Fruit fly (Drosophila melanogaster) whole organism, embryonic: ENCODE data around the gene lin-28.

Experiments used
- CG13775 ChIP-seq: fragments of 200-800 bp; sonication (Bioruptor generic); optimal IDR thresholded peaks from 3 replicates; lab custom pipeline; 2017; ENCODE audit warnings: missing biosample characterization, mild to moderate bottlenecking, missing genetic modification characterization
- CG4404 ChIP-seq: fragments of 200-800 bp; sonication (Bioruptor generic); IDR thresholded peaks from 2 replicates; pipeline ENCODE4 v1.3.6; 2022; ENCODE audit warnings: missing biosample characterization, missing genetic modification characterization
- CG6854 ChIP-seq: fragments of 200-800 bp; sonication (Bioruptor generic); optimal IDR thresholded peaks from 3 replicates; lab custom pipeline; 2017; ENCODE audit warnings: missing biosample characterization, mild to moderate bottlenecking, missing genetic modification characterization
- Ssrp ChIP-seq: fragments of 200-800 bp; sonication (Bioruptor generic); optimal IDR thresholded peaks from 2 replicates; lab custom pipeline; 2018; ENCODE audit warnings: missing biosample characterization, mild to moderate bottlenecking, missing genetic modification characterization, moderate library complexity
- cwo ChIP-seq: fragments of 200-800 bp; sonication (Bioruptor generic); optimal IDR thresholded peaks from 3 replicates; lab custom pipeline; 2017; ENCODE audit warnings: missing biosample characterization, missing genetic modification characterization, mild to moderate bottlenecking, moderate library complexity, missing genetic modification reagents
- vvl ChIP-seq: fragments of 200-800 bp; sonication (Bioruptor generic); IDR thresholded peaks from 2 replicates; pipeline ENCODE4 v1.3.6; 2022; ENCODE audit warnings: missing biosample characterization, missing genetic modification characterization

dm6 chr3L:5657221-5657963 is 2.9 kb downstream of the lin-28 start, which contains the start of gene sif:
- no peak for TF ChIP-seq CG6854
- no peak for TF ChIP-seq CG4404
- TF ChIP-seq cwo (GFP tag; lab: Kevin White, UChicago): peak; percentile 67
- no peak for TF ChIP-seq vvl (GFP tag; lab: Robert Waterston, UW)
- no peak for TF ChIP-seq CG13775 (GFP tag; lab: Kevin White, UChicago)
- TF ChIP-seq Ssrp (tag; lab: Kevin White, UChicago): no peak
